Worm (Caenorhabditis elegans) whole organism, L2 larva: ENCODE measurements around the gene pap-2.

Experiments
- aly-2 ChIP-seq: fragments of 150-350 bp; optimal IDR thresholded peaks from 2 replicates; lab custom pipeline; 2014; ENCODE audit warnings: missing biosample characterization, missing genetic modification characterization
- ama-1 ChIP-seq: fragments of 150-350 bp; optimal IDR thresholded peaks from 2 replicates; lab custom pipeline; 2018; ENCODE audit warnings: inconsistent platforms
- blmp-1 ChIP-seq: sonication (generic microtip); optimal IDR thresholded peaks from 2 replicates; lab custom pipeline; 2017; ENCODE audit warnings: missing genetic modification characterization, mild to moderate bottlenecking, missing compliant biosample characterization, antibody characterized with exemption, moderate library complexity; ENCODE audit not compliant: insufficient read depth
- ceh-16 ChIP-seq: fragments of 150-350 bp; optimal IDR thresholded peaks from 2 replicates; lab custom pipeline; 2014; ENCODE audit warnings: missing biosample characterization, missing genetic modification characterization
- ceh-82 ChIP-seq: fragments of 150-350 bp; optimal IDR thresholded peaks from 2 replicates; lab custom pipeline; 2014; ENCODE audit warnings: missing biosample characterization, missing genetic modification characterization
- egl-27 ChIP-seq: sonication (generic microtip); optimal IDR thresholded peaks from 3 replicates; lab custom pipeline; 2017; ENCODE audit warnings: missing biosample characterization, missing genetic modification reagents, missing genetic modification characterization
- elt-1 ChIP-seq: fragments of 150-350 bp; optimal IDR thresholded peaks from 2 replicates; lab custom pipeline; 2014; ENCODE audit warnings: missing biosample characterization, missing genetic modification characterization
- elt-3 ChIP-seq: sonication (generic microtip); optimal IDR thresholded peaks from 2 replicates; lab custom pipeline; 2017; ENCODE audit warnings: missing biosample characterization, missing genetic modification characterization
- lin-39 ChIP-seq: fragments of 150-350 bp; optimal IDR thresholded peaks from 2 replicates; lab custom pipeline; 2014; ENCODE audit warnings: missing biosample characterization, missing genetic modification reagents, missing genetic modification characterization
- mab-5 ChIP-seq: fragments of 150-350 bp; optimal IDR thresholded peaks from 2 replicates; lab custom pipeline; 2014; ENCODE audit warnings: missing biosample characterization, missing genetic modification characterization
- nhr-77 ChIP-seq: fragments of 150-350 bp; optimal IDR thresholded peaks from 2 replicates; lab custom pipeline; 2014; ENCODE audit warnings: missing biosample characterization, missing genetic modification characterization
- peb-1 ChIP-seq: fragments of 150-350 bp; optimal IDR thresholded peaks from 2 replicates; lab custom pipeline; 2014; ENCODE audit warnings: missing biosample characterization, missing genetic modification characterization
- unc-39 ChIP-seq: fragments of 150-350 bp; optimal IDR thresholded peaks from 2 replicates; lab custom pipeline; 2014; ENCODE audit warnings: missing biosample characterization, missing genetic modification characterization
- unc-62 ChIP-seq: fragments of 150-350 bp; optimal IDR thresholded peaks from 2 replicates; lab custom pipeline; 2014; ENCODE audit warnings: missing biosample characterization, missing genetic modification reagents, missing genetic modification characterization

DNA sequence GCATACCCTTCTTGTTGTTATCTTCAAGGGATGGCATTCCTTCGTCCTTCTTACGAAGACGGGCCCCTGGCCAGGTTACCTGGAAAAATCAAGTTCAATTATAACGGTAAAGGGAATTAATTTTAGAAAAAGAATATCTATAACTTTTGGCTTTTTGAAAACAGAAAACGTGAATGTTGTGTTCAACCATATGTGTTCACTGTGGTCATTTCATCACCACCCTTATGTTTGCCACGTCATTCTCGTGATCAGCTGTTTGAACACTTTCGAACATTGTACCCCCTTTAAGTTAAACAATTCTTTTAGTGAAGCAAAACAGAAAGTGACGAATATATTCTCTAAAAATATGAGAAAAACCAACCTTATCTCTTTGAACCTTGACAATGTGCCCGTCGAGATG is 9.6 kb upstream of the pap-2 start:
- no peak for TF ChIP-seq lin-39
- no peak for TF ChIP-seq mab-5 (tag; lab: Kevin White, UChicago)
- TF ChIP-seq elt-1 (tag; lab: Kevin White, UChicago) = no peak
- no peak for TF ChIP-seq elt-3
- TF ChIP-seq unc-62 (GFP tag; lab: Kevin White, UChicago) = no peak
- TF ChIP-seq egl-27 (tag; lab: Kevin White, UChicago) = no peak
- TF ChIP-seq aly-2 = no peak
- TF ChIP-seq nhr-77 = no peak
- TF ChIP-seq unc-39 = no peak
- TF ChIP-seq ceh-82 (tag; lab: Kevin White, UChicago) = no peak
- no peak for TF ChIP-seq ama-1 (lab: Kevin White, UChicago)
- no peak for TF ChIP-seq ceh-16 (tag; lab: Kevin White, UChicago)
- no peak for TF ChIP-seq peb-1 (tag; lab: Kevin White, UChicago)
- TF ChIP-seq blmp-1 (tag; lab: Kevin White, UChicago) = no peak
